Fruit fly (Drosophila melanogaster) whole organism, adult: ENCODE data around the gene CG32500.
A peak's percentile ranks its signal among the peaks of the same experiment; 100 is the strongest.

Experiments used
- Mnt ChIP-seq: fragments of 200-800 bp; sonication (Bioruptor generic); optimal IDR thresholded peaks from 2 replicates; lab custom pipeline; 2016; ENCODE audit warnings: missing biosample characterization, mild to moderate bottlenecking, missing genetic modification characterization
- bab1 ChIP-seq: fragments of 200-800 bp; sonication (Bioruptor generic); optimal IDR thresholded peaks from 3 replicates; lab custom pipeline; 2019; ENCODE audit warnings: missing biosample characterization, mild to moderate bottlenecking, missing genetic modification characterization, moderate library complexity
- kay ChIP-seq: fragments of 200-800 bp; sonication (Bioruptor generic); peaks from one replicate; lab custom pipeline; 2016; ENCODE audit warnings: missing biosample characterization, missing genetic modification characterization, borderline replicate concordance

dm6 chrX:21593907-21594306, 29.6 kb downstream of the CG32500 start:
- TF ChIP-seq bab1 (GFP tag; lab: Kevin White, UChicago) (peak; percentile 91), kay (GFP tag; lab: Kevin White, UChicago) (no peak), Mnt (GFP tag; lab: Kevin White, UChicago) (no peak)
